Worm (Caenorhabditis elegans): ENCODE results near the gene M01H9.5.

- no peak for TF ChIP-seq dmd-4 (tag; optimal IDR thresholded peaks at IDR 0.05; ENCODE audit: borderline replicate concordance)
- TF ChIP-seq ceh-31 (tag; optimal IDR thresholded peaks at IDR 0.05): peak; percentile 67
- TF ChIP-seq tbx-2 (tag; optimal IDR thresholded peaks at IDR 0.05): peak; percentile 71
Observed at ce11 chrIV:4445711-4446290, 19.5 kb upstream of the M01H9.5 start, which contains the start of the genes wapl-1 and htz-1.

All from whole organism, late embryonic.